Fruit fly (Drosophila melanogaster) whole organism, embryonic: Measurements from ENCODE around the gene MTF-1.
A peak's percentile ranks its signal among the peaks of the same experiment; 100 is the strongest.

Experiments used
- Asciz ChIP-seq: fragments of 200-800 bp; sonication (Bioruptor generic); optimal IDR thresholded peaks from 2 replicates; lab custom pipeline; 2017; ENCODE audit warnings: missing biosample characterization, mild to moderate bottlenecking, missing genetic modification characterization, missing genetic modification reagents
- BtbVII ChIP-seq: fragments of 200-800 bp; sonication (Bioruptor generic); optimal IDR thresholded peaks from 3 replicates; lab custom pipeline; 2017; ENCODE audit warnings: missing biosample characterization, mild to moderate bottlenecking, missing genetic modification characterization
- CG10209 ChIP-seq: fragments of 200-800 bp; sonication (Bioruptor generic); optimal IDR thresholded peaks from 3 replicates; lab custom pipeline; 2017; ENCODE audit warnings: missing biosample characterization, mild to moderate bottlenecking, missing genetic modification characterization, missing genetic modification reagents
- CG1024 ChIP-seq: fragments of 200-800 bp; sonication (Bioruptor generic); IDR thresholded peaks from 2 replicates; pipeline ENCODE4 v1.3.6; 2022; ENCODE audit warnings: missing biosample characterization, missing genetic modification characterization
- CG10979 ChIP-seq: fragments of 200-800 bp; sonication (Bioruptor generic); optimal IDR thresholded peaks from 2 replicates; lab custom pipeline; 2018; ENCODE audit warnings: missing biosample characterization, mild to moderate bottlenecking, missing genetic modification characterization, moderate library complexity
- CG11504 ChIP-seq: fragments of 200-800 bp; sonication (Bioruptor generic); optimal IDR thresholded peaks from 3 replicates; lab custom pipeline; 2019; ENCODE audit warnings: missing biosample characterization, mild to moderate bottlenecking, missing genetic modification characterization, moderate library complexity
- CG12071 ChIP-seq: fragments of 200-800 bp; sonication (Bioruptor generic); optimal IDR thresholded peaks from 3 replicates; lab custom pipeline; 2018; ENCODE audit warnings: missing biosample characterization, mild to moderate bottlenecking, missing genetic modification characterization
- CG12155 ChIP-seq: fragments of 200-800 bp; sonication (Bioruptor generic); optimal IDR thresholded peaks from 3 replicates; lab custom pipeline; 2016; ENCODE audit warnings: missing biosample characterization, missing genetic modification characterization
- CG12391 ChIP-seq: fragments of 200-800 bp; sonication (Bioruptor generic); optimal IDR thresholded peaks from 3 replicates; lab custom pipeline; 2018; ENCODE audit warnings: missing biosample characterization, mild to moderate bottlenecking, missing genetic modification characterization, moderate library complexity
- CG15479 ChIP-seq: fragments of 200-800 bp; sonication (Bioruptor generic); optimal IDR thresholded peaks from 3 replicates; lab custom pipeline; 2019; ENCODE audit warnings: missing biosample characterization, mild to moderate bottlenecking, missing genetic modification characterization, moderate library complexity
- CG1647 ChIP-seq: fragments of 200-800 bp; sonication (Bioruptor generic); optimal IDR thresholded peaks from 3 replicates; lab custom pipeline; 2016; ENCODE audit warnings: missing biosample characterization, missing genetic modification characterization
- CG17361 ChIP-seq: fragments of 200-800 bp; sonication (Bioruptor generic); IDR thresholded peaks from 3 replicates; pipeline ENCODE4 v1.3.6; 2022; ENCODE audit warnings: missing biosample characterization, missing genetic modification characterization
- CG1792 ChIP-seq: fragments of 200-800 bp; sonication (Bioruptor generic); optimal IDR thresholded peaks from 2 replicates; lab custom pipeline; 2016; ENCODE audit warnings: missing biosample characterization, missing genetic modification characterization
- CG18011 ChIP-seq: fragments of 200-800 bp; sonication (Bioruptor generic); optimal IDR thresholded peaks from 2 replicates; lab custom pipeline; 2017; ENCODE audit warnings: missing biosample characterization, missing genetic modification characterization, mild to moderate bottlenecking, moderate library complexity, missing genotype
- CG18262 ChIP-seq: fragments of 200-800 bp; optimal IDR thresholded peaks from 3 replicates; lab custom pipeline; 2019; ENCODE audit warnings: missing biosample characterization, mild to moderate bottlenecking, missing genetic modification characterization, moderate library complexity
- CG2120 ChIP-seq: fragments of 200-800 bp; sonication (Bioruptor generic); optimal IDR thresholded peaks from 3 replicates; lab custom pipeline; 2016; ENCODE audit warnings: missing biosample characterization, missing genetic modification characterization
- CG2712 ChIP-seq: fragments of 200-800 bp; optimal IDR thresholded peaks from 3 replicates; lab custom pipeline; 2019; ENCODE audit warnings: missing biosample characterization, mild to moderate bottlenecking, missing genetic modification characterization, moderate library complexity
- CG2875 ChIP-seq: fragments of 200-800 bp; sonication (Bioruptor generic); optimal IDR thresholded peaks from 2 replicates; lab custom pipeline; 2017; ENCODE audit warnings: missing biosample characterization, mild to moderate bottlenecking, missing genetic modification characterization, missing genetic modification reagents
- CG30020 ChIP-seq: fragments of 200-800 bp; optimal IDR thresholded peaks from 2 replicates; lab custom pipeline; 2019; ENCODE audit warnings: missing biosample characterization, mild to moderate bottlenecking, missing genetic modification characterization, moderate library complexity
- CG6791 ChIP-seq: fragments of 200-800 bp; sonication (Bioruptor generic); IDR thresholded peaks from 3 replicates; pipeline ENCODE4 v1.3.6; 2022; ENCODE audit warnings: missing biosample characterization, missing genetic modification characterization; ENCODE audit not compliant: partially characterized antibody
- CG9437 ChIP-seq: fragments of 200-800 bp; sonication (Bioruptor generic); optimal IDR thresholded peaks from 2 replicates; lab custom pipeline; 2018; ENCODE audit warnings: missing biosample characterization, mild to moderate bottlenecking, missing genetic modification characterization
- CG9797 ChIP-seq: fragments of 200-800 bp; sonication (Bioruptor generic); optimal IDR thresholded peaks from 3 replicates; lab custom pipeline; 2018; ENCODE audit warnings: missing biosample characterization, mild to moderate bottlenecking, missing genetic modification characterization
- CG9932 ChIP-seq: fragments of 200-800 bp; sonication (Bioruptor generic); IDR thresholded peaks from 2 replicates; pipeline ENCODE4 v1.3.6; 2022; ENCODE audit warnings: missing biosample characterization, missing genetic modification characterization
- Chrac-16 ChIP-seq: fragments of 200-800 bp; sonication (Bioruptor generic); optimal IDR thresholded peaks from 3 replicates; lab custom pipeline; 2016; ENCODE audit warnings: missing biosample characterization, missing genetic modification characterization
- D19B ChIP-seq: fragments of 200-800 bp; sonication (Bioruptor generic); optimal IDR thresholded peaks from 2 replicates; lab custom pipeline; 2017; ENCODE audit warnings: missing biosample characterization, mild to moderate bottlenecking, missing genetic modification characterization
- Eip74EF ChIP-seq, 2 experiments: fragments of 200-800 bp in 1 of 2; fragments of >200 bp in 1 of 2; sonication (Bioruptor generic) in 1 of 2; optimal IDR thresholded peaks; 2 replicates each; lab custom pipeline; 2017 to 2019; ENCODE audit warnings: missing biosample characterization in 2 of 2, missing genetic modification characterization in 2 of 2, mild to moderate bottlenecking in 1 of 2, moderate library complexity in 1 of 2
- Elba2 ChIP-seq: fragments of 200-800 bp; sonication (Bioruptor generic); optimal IDR thresholded peaks from 3 replicates; lab custom pipeline; 2016; ENCODE audit warnings: missing biosample characterization, missing genetic modification characterization
- Ets97D ChIP-seq: fragments of 200-800 bp; sonication (Bioruptor generic); optimal IDR thresholded peaks from 3 replicates; lab custom pipeline; 2016; ENCODE audit warnings: missing biosample characterization, missing genetic modification characterization
- Hmr ChIP-seq: fragments of 200-800 bp; sonication (Bioruptor generic); optimal IDR thresholded peaks from 3 replicates; lab custom pipeline; 2017; ENCODE audit warnings: mild to moderate bottlenecking, missing biosample characterization, missing genetic modification reagents, missing genetic modification characterization
- Meics ChIP-seq: fragments of 200-800 bp; sonication (Bioruptor generic); optimal IDR thresholded peaks from 2 replicates; lab custom pipeline; 2017; ENCODE audit warnings: missing biosample characterization, mild to moderate bottlenecking, missing genetic modification characterization
- Oli ChIP-seq: fragments of 200-800 bp; sonication (Bioruptor generic); optimal IDR thresholded peaks from 2 replicates; lab custom pipeline; 2018; ENCODE audit warnings: missing biosample characterization, mild to moderate bottlenecking, missing genetic modification characterization, moderate library complexity
- Rx ChIP-seq: fragments of 200-800 bp; sonication (Bioruptor generic); IDR thresholded peaks from 2 replicates; pipeline ENCODE4 v1.3.6; 2022; ENCODE audit warnings: missing biosample characterization, missing genetic modification characterization
- Spps ChIP-seq: fragments of 200-800 bp; sonication (Bioruptor generic); optimal IDR thresholded peaks from 2 replicates; lab custom pipeline; 2018; ENCODE audit warnings: missing biosample characterization, mild to moderate bottlenecking, missing genetic modification characterization
- Vsx1 ChIP-seq: fragments of 200-800 bp; sonication (Bioruptor generic); optimal IDR thresholded peaks from 2 replicates; lab custom pipeline; 2017; ENCODE audit warnings: missing biosample characterization, mild to moderate bottlenecking, missing genetic modification characterization, missing genetic modification reagents
- chm ChIP-seq: fragments of 200-800 bp; sonication (Bioruptor generic); IDR thresholded peaks from 2 replicates; pipeline ENCODE4 v1.3.6; 2022; ENCODE audit warnings: missing biosample characterization, missing genetic modification characterization
- chn ChIP-seq: fragments of 200-800 bp; sonication (Bioruptor generic); optimal IDR thresholded peaks from 2 replicates; lab custom pipeline; 2016; ENCODE audit warnings: missing biosample characterization, missing genetic modification characterization
- ci ChIP-seq: fragments of 200-800 bp; sonication (Bioruptor generic); IDR thresholded peaks from 3 replicates; pipeline ENCODE4 v1.3.6; 2022; ENCODE audit warnings: missing biosample characterization, missing genetic modification characterization
- dmrt11E ChIP-seq: fragments of 200-800 bp; sonication (Bioruptor generic); optimal IDR thresholded peaks from 3 replicates; lab custom pipeline; 2018; ENCODE audit warnings: missing biosample characterization, mild to moderate bottlenecking, missing genetic modification characterization, moderate library complexity
- grau ChIP-seq: fragments of 200-800 bp; optimal IDR thresholded peaks from 3 replicates; lab custom pipeline; 2019; ENCODE audit warnings: missing biosample characterization, mild to moderate bottlenecking, missing genetic modification characterization, moderate library complexity
- kah ChIP-seq: fragments of 200-800 bp; sonication (Bioruptor generic); optimal IDR thresholded peaks from 2 replicates; lab custom pipeline; 2018; ENCODE audit warnings: missing biosample characterization, mild to moderate bottlenecking, missing genetic modification characterization
- maf-S ChIP-seq: fragments of 200-800 bp; sonication (Bioruptor generic); optimal IDR thresholded peaks from 2 replicates; lab custom pipeline; 2016; ENCODE audit warnings: missing biosample characterization, missing genetic modification characterization
- pum ChIP-seq: fragments of 200-800 bp; sonication (Bioruptor generic); optimal IDR thresholded peaks from 2 replicates; lab custom pipeline; 2016; ENCODE audit warnings: missing biosample characterization, missing genetic modification characterization
- row ChIP-seq: fragments of 200-800 bp; sonication (Bioruptor generic); IDR thresholded peaks from 3 replicates; pipeline ENCODE4 v1.3.6; 2022; ENCODE audit warnings: missing biosample characterization, missing genetic modification characterization
- scrt ChIP-seq: fragments of 200-800 bp; sonication (Bioruptor generic); optimal IDR thresholded peaks from 2 replicates; lab custom pipeline; 2018; ENCODE audit warnings: missing biosample characterization, mild to moderate bottlenecking, missing genetic modification characterization, moderate library complexity
- sd ChIP-seq: fragments of 200-800 bp; sonication (Bioruptor generic); optimal IDR thresholded peaks from 3 replicates; lab custom pipeline; 2018; ENCODE audit warnings: missing biosample characterization, mild to moderate bottlenecking, missing genetic modification characterization, moderate library complexity
- sens ChIP-seq: fragments of 200-800 bp; sonication (Bioruptor generic); peaks from one replicate; lab custom pipeline; 2016; ENCODE audit warnings: missing biosample characterization, missing genetic modification characterization
- shn ChIP-seq: fragments of 200-800 bp; sonication (Bioruptor generic); optimal IDR thresholded peaks from 3 replicates; lab custom pipeline; 2016; ENCODE audit warnings: missing biosample characterization, missing genetic modification characterization
- tap ChIP-seq: fragments of 200-800 bp; optimal IDR thresholded peaks from 3 replicates; lab custom pipeline; 2019; ENCODE audit warnings: missing biosample characterization, mild to moderate bottlenecking, missing genetic modification characterization, moderate library complexity
- unpg ChIP-seq: fragments of 200-800 bp; sonication (Bioruptor generic); optimal IDR thresholded peaks from 3 replicates; lab custom pipeline; 2018; ENCODE audit warnings: missing biosample characterization, mild to moderate bottlenecking, missing genetic modification characterization, moderate library complexity
- usp ChIP-seq: fragments of >200 bp; optimal IDR thresholded peaks from 2 replicates; lab custom pipeline; 2017; ENCODE audit warnings: missing biosample characterization, missing genetic modification characterization
- vvl ChIP-seq: fragments of 200-800 bp; sonication (Bioruptor generic); IDR thresholded peaks from 2 replicates; pipeline ENCODE4 v1.3.6; 2022; ENCODE audit warnings: missing biosample characterization, missing genetic modification characterization

MTF-1 gene

DNA sequence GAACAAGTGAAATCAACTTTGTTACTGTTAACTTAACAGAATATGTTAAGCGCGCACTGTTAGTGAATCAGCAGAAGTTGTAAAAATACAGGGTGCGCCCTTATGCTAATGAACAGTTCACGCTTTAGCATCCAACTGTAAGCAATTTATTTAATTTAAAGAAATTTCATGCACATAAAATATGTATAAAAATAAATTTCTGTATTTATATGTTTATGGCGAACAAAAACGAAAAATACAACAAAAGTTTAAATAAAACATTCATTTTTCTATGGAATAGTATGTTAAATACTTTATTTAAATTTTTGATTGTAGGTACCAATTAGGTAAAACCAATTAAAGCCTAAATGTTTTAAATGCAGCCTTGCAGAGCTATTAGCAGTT is 5.6 kb upstream of the MTF-1 start (continued):
- TF ChIP-seq CG6791 = no peak
- no peak for TF ChIP-seq Ets97D
- no peak for TF ChIP-seq chn (GFP tag; lab: Kevin White, UChicago)
- no peak for TF ChIP-seq pum (GFP tag; lab: Kevin White, UChicago)
- TF ChIP-seq CG9797 (GFP tag; lab: Kevin White, UChicago) = no peak
- TF ChIP-seq CG12071 (GFP tag; lab: Kevin White, UChicago) = peak; percentile 5
- TF ChIP-seq CG10209 (GFP tag; lab: Kevin White, UChicago) = peak; percentile 19
- TF ChIP-seq usp (GFP tag; lab: Kevin White, UChicago) = no peak
- 0 out of 2 replicates have a peak, but pooled peaks have one; percentile 19 for TF ChIP-seq CG9932 (GFP tag; lab: Robert Waterston, UW)
- no peak for TF ChIP-seq Eip74EF (GFP tag; optimal IDR thresholded peaks at IDR 0.05; lab: Kevin White, UChicago)
- no peak for TF ChIP-seq CG15479 (GFP tag; lab: Kevin White, UChicago)
- no peak for TF ChIP-seq CG1024
- peak; percentile 56 for TF ChIP-seq CG12391 (tag; lab: Kevin White, UChicago)
- TF ChIP-seq Spps = no peak
- no peak for TF ChIP-seq CG30020
- TF ChIP-seq Asciz = peak; percentile 15
- TF ChIP-seq CG11504 (tag; lab: Kevin White, UChicago) = peak; percentile 64
- TF ChIP-seq grau = peak; percentile 63
- no peak for TF ChIP-seq maf-S (GFP tag; lab: Kevin White, UChicago)
- no peak for TF ChIP-seq Rx (GFP tag; lab: Robert Waterston, UW)
- peak; percentile 15 for TF ChIP-seq CG18011 (GFP tag; lab: Kevin White, UChicago)
- peak; percentile 21 for TF ChIP-seq CG10979 (tag; lab: Kevin White, UChicago)
- TF ChIP-seq CG12155 (GFP tag; lab: Kevin White, UChicago) = peak; percentile 12
- peak; percentile 65 for TF ChIP-seq unpg (GFP tag; lab: Kevin White, UChicago)
- TF ChIP-seq CG1647 = no peak
- TF ChIP-seq row (GFP tag; lab: Robert Waterston, UW) = peak; percentile 63; the same call in 2 of the 3 replicates
- peak; percentile 64 for TF ChIP-seq CG18262 (tag; lab: Kevin White, UChicago)
- no peak for TF ChIP-seq D19B (GFP tag; lab: Kevin White, UChicago)
- peak; percentile 38 for TF ChIP-seq CG9437
- TF ChIP-seq sens (GFP tag; lab: Kevin White, UChicago) = peak; percentile 74
- TF ChIP-seq CG17361 = peak; percentile 47; the same call in 2 of the 3 replicates
- TF ChIP-seq ci (GFP tag; lab: Robert Waterston, UW) = no peak
- peak; percentile 27 for TF ChIP-seq dmrt11E
- no peak for TF ChIP-seq CG2875
- no peak for TF ChIP-seq Elba2 (GFP tag; lab: Kevin White, UChicago)
- TF ChIP-seq CG2120 (GFP tag; lab: Kevin White, UChicago) = peak; percentile 46
- no peak for TF ChIP-seq shn
- peak; percentile 91 for TF ChIP-seq vvl (GFP tag; lab: Robert Waterston, UW)
- no peak for TF ChIP-seq chm (GFP tag; lab: Robert Waterston, UW)
- TF ChIP-seq BtbVII (GFP tag; lab: Kevin White, UChicago) = peak; percentile 34
- TF ChIP-seq Chrac-16 (GFP tag; lab: Kevin White, UChicago) = no peak
- peak; percentile 57 for TF ChIP-seq CG2712
- TF ChIP-seq kah (GFP tag; lab: Kevin White, UChicago) = peak; percentile 23
- TF ChIP-seq CG1792 (GFP tag; lab: Kevin White, UChicago) = no peak
- peak; percentile 61 for TF ChIP-seq tap (tag; lab: Kevin White, UChicago)
- peak; percentile 16 for TF ChIP-seq Vsx1 (GFP tag; lab: Kevin White, UChicago)
- no peak for TF ChIP-seq sd (tag; lab: Kevin White, UChicago)
- TF ChIP-seq Oli (tag; lab: Kevin White, UChicago) = peak; percentile 2
- TF ChIP-seq Hmr (GFP tag; lab: Kevin White, UChicago) = peak; percentile 40
- peak; percentile 23 for TF ChIP-seq scrt (GFP tag; lab: Kevin White, UChicago)
- peak; percentile 59 for TF ChIP-seq Meics (GFP tag; lab: Kevin White, UChicago)
